Fruit fly (Drosophila melanogaster): ENCODE data around the gene CG34244.

Gene CG34244

dm6 chr3L:14253455-14253854 is 17.7 kb upstream of the CG34244 start:
- TF ChIP-seq CG1620 (GFP tag; optimal IDR thresholded peaks at IDR 0.05) (no peak), CG14711 (tag; optimal IDR thresholded peaks at IDR 0.05) (no peak), Mnt (GFP tag; optimal IDR thresholded peaks at IDR 0.05) (no peak), Hr96 (GFP tag; optimal IDR thresholded peaks at IDR 0.05) (no peak), toe (GFP tag; optimal IDR thresholded peaks at IDR 0.05) (no peak)

- no peak for TF ChIP-seq Crg-1 (GFP tag; optimal IDR thresholded peaks at IDR 0.05)
- no peak for TF ChIP-seq CG11617 (GFP tag; optimal IDR thresholded peaks at IDR 0.05)
- TF ChIP-seq bab1 (GFP tag; optimal IDR thresholded peaks at IDR 0.05) = no peak
- TF ChIP-seq cnc (optimal IDR thresholded peaks at IDR 0.05) = no peak
- no peak for TF ChIP-seq Mnt (GFP tag; optimal IDR thresholded peaks at IDR 0.05)
- no peak for TF ChIP-seq Hr96 (GFP tag; optimal IDR thresholded peaks at IDR 0.05)
- TF ChIP-seq cic (GFP tag; optimal IDR thresholded peaks at IDR 0.05) = no peak
- no peak for TF ChIP-seq pad (GFP tag; optimal IDR thresholded peaks at IDR 0.05)
- TF ChIP-seq CG14711 (tag; optimal IDR thresholded peaks at IDR 0.05) = no peak
Measured at dm6 chr3L:14241065-14241464, 5.3 kb upstream of the CG34244 start.

dm6 chr3L:14239325-14239724 is 3.6 kb upstream of the CG34244 start:
- TF ChIP-seq cic (GFP tag; optimal IDR thresholded peaks at IDR 0.05) (no peak), cnc (optimal IDR thresholded peaks at IDR 0.05) (no peak), Hr96 (GFP tag; optimal IDR thresholded peaks at IDR 0.05) (no peak), toe (GFP tag; optimal IDR thresholded peaks at IDR 0.05) (no peak), Clk (GFP tag; optimal IDR thresholded peaks at IDR 0.05) (no peak), Mnt (GFP tag; optimal IDR thresholded peaks at IDR 0.05) (no peak), Crg-1 (GFP tag; optimal IDR thresholded peaks at IDR 0.05) (no peak), CG11617 (GFP tag; optimal IDR thresholded peaks at IDR 0.05) (no peak), CG1620 (GFP tag; optimal IDR thresholded peaks at IDR 0.05) (no peak), CG7101 (tag; optimal IDR thresholded peaks at IDR 0.05) (no peak)

- no peak for TF ChIP-seq CG5204 (GFP tag; optimal IDR thresholded peaks at IDR 0.05)
- TF ChIP-seq CG33017 (tag; optimal IDR thresholded peaks at IDR 0.05) = no peak
- no peak for TF ChIP-seq CG7045 (GFP tag; optimal IDR thresholded peaks at IDR 0.05)
- no peak for TF ChIP-seq ovo (GFP tag; optimal IDR thresholded peaks at IDR 0.05)
- no peak for TF ChIP-seq toe (GFP tag; optimal IDR thresholded peaks at IDR 0.05)
- no peak for TF ChIP-seq Crg-1 (GFP tag; optimal IDR thresholded peaks at IDR 0.05)
- no peak for TF ChIP-seq CG1620 (GFP tag; optimal IDR thresholded peaks at IDR 0.05)
- TF ChIP-seq CG7101 (tag; optimal IDR thresholded peaks at IDR 0.05) = no peak
- no peak for TF ChIP-seq cic (GFP tag; optimal IDR thresholded peaks at IDR 0.05)
- no peak for TF ChIP-seq pad (GFP tag; optimal IDR thresholded peaks at IDR 0.05)
- no peak for TF ChIP-seq bab1 (GFP tag; optimal IDR thresholded peaks at IDR 0.05)
- no peak for TF ChIP-seq Mnt (GFP tag; optimal IDR thresholded peaks at IDR 0.05)
Measured at dm6 chr3L:14236335-14236734, 594 bp upstream of the CG34244 start, which contains the start of gene CG7906. Gene CG7906 (plus strand): TSS chr3L:14236635.

- TF ChIP-seq CG1620 (GFP tag; optimal IDR thresholded peaks at IDR 0.05) = no peak
- peak; percentile 79 for TF ChIP-seq kay (GFP tag; ENCODE audit: borderline replicate concordance)
- no peak for TF ChIP-seq pad (GFP tag; optimal IDR thresholded peaks at IDR 0.05)
Measured at dm6 chr3L:14233169-14233568, 2.6 kb downstream of the CG34244 start, which contains the start of gene CG7924. Gene CG7924 (plus strand): TSS chr3L:14233469.

- TF ChIP-seq tj (GFP tag; optimal IDR thresholded peaks at IDR 0.05) = no peak
- TF ChIP-seq CG1620 (GFP tag; optimal IDR thresholded peaks at IDR 0.05) = no peak
- no peak for TF ChIP-seq toe (GFP tag; optimal IDR thresholded peaks at IDR 0.05)
- TF ChIP-seq Crg-1 (GFP tag; optimal IDR thresholded peaks at IDR 0.05) = no peak
- no peak for TF ChIP-seq pad (GFP tag; optimal IDR thresholded peaks at IDR 0.05)
- no peak for TF ChIP-seq ovo (GFP tag; optimal IDR thresholded peaks at IDR 0.05)
- no peak for TF ChIP-seq CG14711 (tag; optimal IDR thresholded peaks at IDR 0.05)
- TF ChIP-seq Mnt (GFP tag; optimal IDR thresholded peaks at IDR 0.05) = no peak
- no peak for TF ChIP-seq Clk (GFP tag; optimal IDR thresholded peaks at IDR 0.05)
- no peak for TF ChIP-seq CG5204 (GFP tag; optimal IDR thresholded peaks at IDR 0.05)
- TF ChIP-seq CG11617 (GFP tag; optimal IDR thresholded peaks at IDR 0.05) = no peak
- no peak for TF ChIP-seq cnc (optimal IDR thresholded peaks at IDR 0.05)
- no peak for TF ChIP-seq CG33017 (tag; optimal IDR thresholded peaks at IDR 0.05)
- no peak for TF ChIP-seq Hr96 (GFP tag; optimal IDR thresholded peaks at IDR 0.05)
- no peak for TF ChIP-seq CG7045 (GFP tag; optimal IDR thresholded peaks at IDR 0.05)
Measured at dm6 chr3L:14229481-14229880, 6.3 kb downstream of the CG34244 start.

dm6 chr3L:14229069-14229468 is 6.7 kb downstream of the CG34244 start:
- no peak for TF ChIP-seq CG14711 (tag; optimal IDR thresholded peaks at IDR 0.05)
- no peak for TF ChIP-seq CG1620 (GFP tag; optimal IDR thresholded peaks at IDR 0.05)
- TF ChIP-seq Crg-1 (GFP tag; optimal IDR thresholded peaks at IDR 0.05) = no peak
- TF ChIP-seq toe (GFP tag; optimal IDR thresholded peaks at IDR 0.05) = no peak
- TF ChIP-seq CG12768 (GFP tag; optimal IDR thresholded peaks at IDR 0.05) = no peak
- TF ChIP-seq Hr96 (GFP tag; optimal IDR thresholded peaks at IDR 0.05) = no peak
- TF ChIP-seq CG11617 (GFP tag; optimal IDR thresholded peaks at IDR 0.05) = no peak
- no peak for TF ChIP-seq Clk (GFP tag; optimal IDR thresholded peaks at IDR 0.05)
- TF ChIP-seq kay (GFP tag; ENCODE audit: borderline replicate concordance) = no peak

- TF ChIP-seq CG1620 (GFP tag; optimal IDR thresholded peaks at IDR 0.05) (no peak), toe (GFP tag; optimal IDR thresholded peaks at IDR 0.05) (no peak), Crg-1 (GFP tag; optimal IDR thresholded peaks at IDR 0.05) (no peak), Hr96 (GFP tag; optimal IDR thresholded peaks at IDR 0.05) (no peak), ovo (GFP tag; optimal IDR thresholded peaks at IDR 0.05) (no peak), pad (GFP tag; optimal IDR thresholded peaks at IDR 0.05) (no peak), CG7045 (GFP tag; optimal IDR thresholded peaks at IDR 0.05) (no peak), cic (GFP tag; optimal IDR thresholded peaks at IDR 0.05) (no peak), bab1 (GFP tag; optimal IDR thresholded peaks at IDR 0.05) (no peak), cnc (optimal IDR thresholded peaks at IDR 0.05) (no peak)
Measured at dm6 chr3L:14223450-14223849, 12.3 kb downstream of the CG34244 start.
